Worm (Caenorhabditis elegans): ENCODE measurements around the gene T22F3.12.

- TF ChIP-seq unc-3 (GFP tag; conservative IDR thresholded peaks at IDR 0.05) (no peak), unc-3 (tag; optimal IDR thresholded peaks at IDR 0.05) (no peak), che-1 (tag; optimal IDR thresholded peaks at IDR 0.05) (no peak), ama-1 (optimal IDR thresholded peaks at IDR 0.05) (no peak), pat-9 (tag; optimal IDR thresholded peaks at IDR 0.05) (no peak), sox-4 (tag; optimal IDR thresholded peaks at IDR 0.05) (no peak), ceh-18 (tag; optimal IDR thresholded peaks at IDR 0.05) (no peak), tbx-7 (tag; optimal IDR thresholded peaks at IDR 0.05) (no peak)
These were observed 39.6 kb upstream of the T22F3.12 start, which contains the start of gene F59B1.6 for ce11 chrV:3631591-3631990.

Measured in whole organism, late embryonic.